Fruit fly (Drosophila melanogaster) whole organism, embryonic: ENCODE results near the gene Rai1.

Experiments
- CG10431 ChIP-seq: fragments of 200-800 bp; sonication (Bioruptor generic); optimal IDR thresholded peaks from 3 replicates; lab custom pipeline; 2018; ENCODE audit warnings: missing biosample characterization, mild to moderate bottlenecking, missing genetic modification characterization
- CG11085 ChIP-seq: fragments of 200-800 bp; sonication (Bioruptor generic); IDR thresholded peaks from 2 replicates; pipeline ENCODE4 v1.3.6; 2022; ENCODE audit warnings: missing biosample characterization, missing genetic modification characterization
- CG11696 ChIP-seq: fragments of 200-800 bp; sonication (Bioruptor generic); IDR thresholded peaks from 2 replicates; pipeline ENCODE4 v1.3.6; 2022; ENCODE audit warnings: missing biosample characterization, missing genetic modification characterization
- CG12219 ChIP-seq: fragments of 200-800 bp; sonication (Bioruptor generic); optimal IDR thresholded peaks from 3 replicates; lab custom pipeline; 2018; ENCODE audit warnings: missing biosample characterization, mild to moderate bottlenecking, missing genetic modification characterization
- CG1529 ChIP-seq: fragments of 200-800 bp; sonication (Bioruptor generic); optimal IDR thresholded peaks from 3 replicates; lab custom pipeline; 2018; ENCODE audit warnings: missing biosample characterization, missing genetic modification characterization
- CG15601 ChIP-seq: fragments of 200-800 bp; sonication (Bioruptor generic); optimal IDR thresholded peaks from 3 replicates; lab custom pipeline; 2019; ENCODE audit warnings: missing biosample characterization, mild to moderate bottlenecking, missing genetic modification characterization, moderate library complexity
- CG18262 ChIP-seq: fragments of 200-800 bp; optimal IDR thresholded peaks from 3 replicates; lab custom pipeline; 2019; ENCODE audit warnings: missing biosample characterization, mild to moderate bottlenecking, missing genetic modification characterization, moderate library complexity
- CG1832 ChIP-seq: fragments of 200-800 bp; sonication (Bioruptor generic); optimal IDR thresholded peaks from 2 replicates; lab custom pipeline; 2017; ENCODE audit warnings: missing biosample characterization, mild to moderate bottlenecking, missing genetic modification characterization, inconsistent platforms
- CG18764 ChIP-seq: fragments of 200-800 bp; sonication (Bioruptor generic); optimal IDR thresholded peaks from 3 replicates; lab custom pipeline; 2016; ENCODE audit warnings: missing biosample characterization, missing genetic modification characterization
- CG2199 ChIP-seq: fragments of 200-800 bp; sonication (Bioruptor generic); IDR thresholded peaks from 3 replicates; pipeline ENCODE4 v1.3.6; 2022; ENCODE audit warnings: missing biosample characterization, missing genetic modification characterization
- CG34376 ChIP-seq: fragments of 200-800 bp; sonication (Bioruptor generic); optimal IDR thresholded peaks from 2 replicates; lab custom pipeline; 2018; ENCODE audit warnings: missing biosample characterization, mild to moderate bottlenecking, missing genetic modification characterization
- CG3838 ChIP-seq: fragments of 200-800 bp; sonication (Bioruptor generic); optimal IDR thresholded peaks from 3 replicates; lab custom pipeline; 2016; ENCODE audit warnings: missing biosample characterization, missing genetic modification characterization
- CG4424 ChIP-seq: fragments of 200-800 bp; sonication (Bioruptor generic); optimal IDR thresholded peaks from 3 replicates; lab custom pipeline; 2016; ENCODE audit warnings: missing biosample characterization, missing genetic modification characterization
- CG5180 ChIP-seq: fragments of 200-800 bp; sonication (Bioruptor generic); optimal IDR thresholded peaks from 3 replicates; lab custom pipeline; 2017; ENCODE audit warnings: missing biosample characterization, missing genetic modification characterization, mild to moderate bottlenecking, moderate library complexity, missing genetic modification reagents
- CG6175 ChIP-seq: fragments of 200-800 bp; sonication (Bioruptor generic); IDR thresholded peaks from 3 replicates; pipeline ENCODE4 v1.3.6; 2022; ENCODE audit warnings: missing biosample characterization, missing genetic modification characterization
- CG6689 ChIP-seq: fragments of 200-800 bp; sonication (Bioruptor generic); IDR thresholded peaks from 2 replicates; pipeline ENCODE4 v1.3.6; 2022; ENCODE audit warnings: missing biosample characterization, missing genetic modification characterization
- CG7839 ChIP-seq: fragments of 200-800 bp; sonication (Bioruptor generic); optimal IDR thresholded peaks from 3 replicates; lab custom pipeline; 2018; ENCODE audit warnings: missing biosample characterization, mild to moderate bottlenecking, missing genetic modification characterization, moderate library complexity
- CG7987 ChIP-seq: fragments of 200-800 bp; sonication (Bioruptor generic); optimal IDR thresholded peaks from 2 replicates; lab custom pipeline; 2018; ENCODE audit warnings: missing biosample characterization, mild to moderate bottlenecking, missing genetic modification characterization, moderate library complexity
- CG9817 ChIP-seq: fragments of 200-800 bp; sonication (Bioruptor generic); optimal IDR thresholded peaks from 2 replicates; lab custom pipeline; 2018; ENCODE audit warnings: missing biosample characterization, mild to moderate bottlenecking, missing genetic modification characterization, moderate library complexity
- ERR ChIP-seq: fragments of 200-800 bp; sonication (Bioruptor generic); optimal IDR thresholded peaks from 2 replicates; lab custom pipeline; 2016; ENCODE audit warnings: missing biosample characterization, missing genetic modification characterization
- Ets65A ChIP-seq: fragments of 200-800 bp; sonication (Bioruptor generic); peaks from one replicate; lab custom pipeline; 2016; ENCODE audit warnings: missing biosample characterization, missing genetic modification characterization
- HLH3B ChIP-seq: fragments of 200-800 bp; sonication (Bioruptor generic); IDR thresholded peaks from 2 replicates; pipeline ENCODE4 v1.3.6; 2022; ENCODE audit warnings: missing biosample characterization, missing genetic modification characterization
- HmgD ChIP-seq: fragments of 200-800 bp; sonication (Bioruptor generic); optimal IDR thresholded peaks from 3 replicates; lab custom pipeline; 2016; ENCODE audit warnings: missing biosample characterization, missing genetic modification characterization
- Hr51 ChIP-seq, 2 experiments: fragments of 200-800 bp; sonication (Bioruptor generic); optimal IDR thresholded peaks; 2 replicates in 1 of 2; 3 replicates in 1 of 2; lab custom pipeline; 2016 to 2018; ENCODE audit warnings: missing biosample characterization in 2 of 2, missing genetic modification characterization in 2 of 2, mild to moderate bottlenecking in 1 of 2, moderate library complexity in 1 of 2
- Hsf ChIP-seq: fragments of 200-800 bp; sonication (Bioruptor generic); optimal IDR thresholded peaks from 3 replicates; lab custom pipeline; 2016; ENCODE audit warnings: missing biosample characterization, missing genetic modification characterization
- Lhr ChIP-seq: fragments of 200-800 bp; sonication (Bioruptor generic); optimal IDR thresholded peaks from 3 replicates; lab custom pipeline; 2017; ENCODE audit warnings: mild to moderate bottlenecking, missing biosample characterization, missing genetic modification reagents, missing genetic modification characterization
- Nf-YC ChIP-seq: fragments of 200-800 bp; optimal IDR thresholded peaks from 3 replicates; lab custom pipeline; 2019; ENCODE audit warnings: missing biosample characterization, mild to moderate bottlenecking, missing genetic modification characterization, moderate library complexity
- Pdp1 ChIP-seq, 2 experiments: fragments of 200-800 bp; sonication (Bioruptor generic); optimal IDR thresholded peaks; 3 replicates each; lab custom pipeline; 2016; ENCODE audit warnings: missing biosample characterization in 2 of 2, missing genetic modification characterization in 2 of 2, mild to moderate bottlenecking in 1 of 2, moderate library complexity in 1 of 2
- Ptx1 ChIP-seq: fragments of 200-800 bp; sonication (Bioruptor generic); IDR thresholded peaks from 2 replicates; pipeline ENCODE4 v1.3.6; 2022; ENCODE audit warnings: missing biosample characterization, missing genetic modification characterization
- Sox102F ChIP-seq: fragments of 200-800 bp; sonication (Bioruptor generic); optimal IDR thresholded peaks from 2 replicates; lab custom pipeline; 2018; ENCODE audit warnings: missing biosample characterization, mild to moderate bottlenecking, missing genetic modification characterization, moderate library complexity
- Xbp1 ChIP-seq: fragments of 200-800 bp; sonication (Bioruptor generic); optimal IDR thresholded peaks from 3 replicates; lab custom pipeline; 2016; ENCODE audit warnings: missing biosample characterization, mild to moderate bottlenecking, missing genetic modification characterization
- Xrp1 ChIP-seq: fragments of 200-800 bp; sonication (Bioruptor generic); IDR thresholded peaks from 2 replicates; pipeline ENCODE4 v1.3.6; 2022; ENCODE audit warnings: missing biosample characterization, missing genetic modification characterization
- cas ChIP-seq: fragments of 200-800 bp; sonication (Bioruptor generic); IDR thresholded peaks from 2 replicates; pipeline ENCODE4 v1.3.6; 2022; ENCODE audit warnings: missing biosample characterization, missing genetic modification characterization
- chif ChIP-seq, 2 experiments: fragments of 200-800 bp; sonication (Bioruptor generic); optimal IDR thresholded peaks; 3 replicates each; lab custom pipeline; 2016; ENCODE audit warnings: missing biosample characterization in 2 of 2, missing genetic modification characterization in 2 of 2
- croc ChIP-seq: fragments of 200-800 bp; sonication (Bioruptor generic); conservative IDR thresholded peaks from 3 replicates; pipeline ENCODE4 v1.3.6; 2022; ENCODE audit warnings: missing biosample characterization, missing genetic modification characterization
- dmrt99B ChIP-seq: fragments of 200-800 bp; sonication (Bioruptor generic); optimal IDR thresholded peaks from 2 replicates; lab custom pipeline; 2018; ENCODE audit warnings: missing biosample characterization, mild to moderate bottlenecking, missing genetic modification characterization, moderate library complexity
- eve ChIP-seq, 2 experiments: fragments of >200 bp; optimal IDR thresholded peaks; 2 replicates each; lab custom pipeline; 2017; ENCODE audit warnings: missing biosample characterization in 2 of 2, missing genetic modification characterization in 2 of 2
- fd64A ChIP-seq: fragments of 200-800 bp; sonication (Bioruptor generic); optimal IDR thresholded peaks from 3 replicates; lab custom pipeline; 2018; ENCODE audit warnings: missing biosample characterization, mild to moderate bottlenecking, missing genetic modification characterization
- h ChIP-seq: fragments of >200 bp; optimal IDR thresholded peaks from 2 replicates; lab custom pipeline; 2017
- lab ChIP-seq: fragments of 200-800 bp; sonication (Bioruptor generic); optimal IDR thresholded peaks from 3 replicates; lab custom pipeline; 2017; ENCODE audit warnings: missing biosample characterization, missing genetic modification characterization, mild to moderate bottlenecking, moderate library complexity, missing genetic modification reagents
- nerfin-1 ChIP-seq: fragments of 200-800 bp; sonication (Bioruptor generic); optimal IDR thresholded peaks from 3 replicates; lab custom pipeline; 2019; ENCODE audit warnings: missing biosample characterization, mild to moderate bottlenecking, missing genetic modification characterization, moderate library complexity
- pros ChIP-seq: fragments of 200-800 bp; sonication (Bioruptor generic); optimal IDR thresholded peaks from 3 replicates; lab custom pipeline; 2019; ENCODE audit warnings: missing biosample characterization, mild to moderate bottlenecking, missing genetic modification characterization, moderate library complexity
- ranshi ChIP-seq: fragments of 200-800 bp; sonication (Bioruptor generic); IDR thresholded peaks from 2 replicates; pipeline ENCODE4 v1.3.6; 2022; ENCODE audit warnings: missing biosample characterization, missing genetic modification characterization
- sens-2 ChIP-seq: fragments of 200-800 bp; sonication (Bioruptor generic); IDR thresholded peaks from 2 replicates; pipeline ENCODE4 v1.3.6; 2022; ENCODE audit warnings: missing biosample characterization, missing genetic modification characterization
- so ChIP-seq: fragments of 200-800 bp; sonication (Bioruptor generic); IDR thresholded peaks from 3 replicates; pipeline ENCODE4 v1.3.6; 2022; ENCODE audit warnings: missing biosample characterization, missing genetic modification characterization
- ssp ChIP-seq: fragments of 200-800 bp; sonication (Bioruptor generic); IDR thresholded peaks from 2 replicates; pipeline ENCODE4 v1.3.6; 2022; ENCODE audit warnings: missing biosample characterization, missing genetic modification characterization
- stwl ChIP-seq: fragments of 200-800 bp; sonication (Bioruptor generic); optimal IDR thresholded peaks from 3 replicates; lab custom pipeline; 2018; ENCODE audit warnings: missing biosample characterization, mild to moderate bottlenecking, missing genetic modification characterization, moderate library complexity
- sug ChIP-seq: fragments of 200-800 bp; optimal IDR thresholded peaks from 2 replicates; lab custom pipeline; 2019; ENCODE audit warnings: missing biosample characterization, mild to moderate bottlenecking, missing genetic modification characterization, moderate library complexity
- toy ChIP-seq: fragments of 200-800 bp; sonication (Bioruptor generic); IDR thresholded peaks from 2 replicates; pipeline ENCODE4 v1.3.6; 2022; ENCODE audit warnings: missing biosample characterization, missing genetic modification characterization
- vnd ChIP-seq: fragments of 200-800 bp; sonication (Bioruptor generic); IDR thresholded peaks from 3 replicates; pipeline ENCODE4 v1.3.6; 2022; ENCODE audit warnings: missing biosample characterization, missing genetic modification characterization; ENCODE audit not compliant: partially characterized antibody
- zfh2 ChIP-seq: fragments of 200-800 bp; sonication (Bioruptor generic); optimal IDR thresholded peaks from 2 replicates; lab custom pipeline; 2016; ENCODE audit warnings: missing biosample characterization, missing genetic modification characterization

The Rai1 gene

dm6 chrX:16815168-16815567 lies 12.0 kb upstream of the Rai1 start (continued):
- TF ChIP-seq CG7839 (peak; percentile 39), pros (GFP tag; lab: Kevin White, UChicago) (no peak), CG4424 (peak; percentile 12), eve (GFP tag; optimal IDR thresholded peaks at IDR 0.05; lab: Kevin White, UChicago) (peak in 1 of 2 experiments; percentile 18), zfh2 (GFP tag; lab: Kevin White, UChicago) (no peak), lab (peak; percentile 24), h (lab: Kevin White, UChicago) (no peak), Xbp1 (GFP tag; lab: Kevin White, UChicago) (no peak), sens-2 (no peak), CG18262 (tag; lab: Kevin White, UChicago) (peak; percentile 39), Ets65A (GFP tag; lab: Kevin White, UChicago) (no peak), CG7987 (GFP tag; lab: Kevin White, UChicago) (no peak), CG1832 (no peak), HLH3B (GFP tag; lab: Robert Waterston, UW) (0 out of 2 replicates have a peak, but pooled peaks have one; percentile 28), Pdp1 (GFP tag; optimal IDR thresholded peaks at IDR 0.05; lab: Kevin White, UChicago) (peak in 1 of 2 experiments; percentile 8), Hr51 (GFP tag; optimal IDR thresholded peaks at IDR 0.05; lab: Kevin White, UChicago) (peak in 1 of 2 experiments; percentile 53), CG3838 (GFP tag; lab: Kevin White, UChicago) (no peak), Lhr (GFP tag; lab: Kevin White, UChicago) (no peak), CG11085 (no peak), so (no peak), ranshi (peak; percentile 28; the same call in 1 of the 2 replicates), CG6689 (GFP tag; lab: Robert Waterston, UW) (0 out of 2 replicates have a peak, but pooled peaks have one; percentile 41), CG12219 (GFP tag; lab: Kevin White, UChicago) (no peak), CG6175 (GFP tag; lab: Robert Waterston, UW) (no peak), Nf-YC (tag; lab: Kevin White, UChicago) (no peak), CG5180 (GFP tag; lab: Kevin White, UChicago) (peak; percentile 17), CG10431 (no peak), fd64A (GFP tag; lab: Kevin White, UChicago) (no peak), HmgD (GFP tag; lab: Kevin White, UChicago) (no peak), Hsf (GFP tag; lab: Kevin White, UChicago) (no peak), Xrp1 (peak; percentile 9; the same call in 1 of the 2 replicates), CG18764 (no peak), CG2199 (GFP tag; lab: Robert Waterston, UW) (no peak), stwl (tag; lab: Kevin White, UChicago) (no peak), chif (GFP tag; optimal IDR thresholded peaks at IDR 0.05; lab: Kevin White, UChicago) (no peak), ERR (GFP tag; lab: Kevin White, UChicago) (no peak), CG15601 (tag; lab: Kevin White, UChicago) (no peak), CG9817 (tag; lab: Kevin White, UChicago) (no peak), Ptx1 (GFP tag; lab: Robert Waterston, UW) (peak; percentile 37), vnd (GFP tag; lab: Robert Waterston, UW) (no peak), dmrt99B (tag; lab: Kevin White, UChicago) (peak; percentile 55), cas (GFP tag; lab: Robert Waterston, UW) (no peak), CG1529 (GFP tag; lab: Kevin White, UChicago) (no peak), croc (GFP tag; lab: Robert Waterston, UW) (peak; percentile 26; the same call in 1 of the 3 replicates), nerfin-1 (tag; lab: Kevin White, UChicago) (no peak), ssp (GFP tag; lab: Robert Waterston, UW) (0 out of 2 replicates have a peak, but pooled peaks have one; percentile 14), sug (no peak), toy (GFP tag; lab: Robert Waterston, UW) (no peak), Sox102F (GFP tag; lab: Kevin White, UChicago) (peak; percentile 9), CG34376 (GFP tag; lab: Kevin White, UChicago) (no peak), CG11696 (GFP tag; lab: Robert Waterston, UW) (peak; percentile 60)
